Worm (Caenorhabditis elegans) whole organism, late embryonic: ENCODE measurements around the gene ccm-3.

Source experiments
- ceh-19 ChIP-seq: fragments of 200-800 bp; sonication (Bioruptor generic); optimal IDR thresholded peaks from 2 replicates; lab custom pipeline; 2018; ENCODE audit warnings: mild to moderate bottlenecking, missing genetic modification characterization, missing compliant biosample characterization
- ceh-48 ChIP-seq: sonication (generic microtip); optimal IDR thresholded peaks from 2 replicates; lab custom pipeline; 2016; ENCODE audit warnings: missing genetic modification characterization, inconsistent platforms, missing compliant biosample characterization
- elt-4 ChIP-seq: sonication (generic microtip); optimal IDR thresholded peaks from 2 replicates; lab custom pipeline; 2016; ENCODE audit warnings: missing genetic modification characterization, missing compliant biosample characterization
- hlh-15 ChIP-seq: sonication (generic microtip); optimal IDR thresholded peaks from 2 replicates; lab custom pipeline; 2016; ENCODE audit warnings: missing genetic modification characterization, missing compliant biosample characterization
- mec-3 ChIP-seq: sonication (generic microtip); optimal IDR thresholded peaks from 2 replicates; lab custom pipeline; 2016; ENCODE audit warnings: borderline replicate concordance, missing genetic modification characterization, missing compliant biosample characterization
- odd-2 ChIP-seq: sonication (generic microtip); optimal IDR thresholded peaks from 2 replicates; lab custom pipeline; 2017; ENCODE audit warnings: antibody characterized with exemption, mild to moderate bottlenecking, missing genetic modification characterization, missing compliant biosample characterization

DNA sequence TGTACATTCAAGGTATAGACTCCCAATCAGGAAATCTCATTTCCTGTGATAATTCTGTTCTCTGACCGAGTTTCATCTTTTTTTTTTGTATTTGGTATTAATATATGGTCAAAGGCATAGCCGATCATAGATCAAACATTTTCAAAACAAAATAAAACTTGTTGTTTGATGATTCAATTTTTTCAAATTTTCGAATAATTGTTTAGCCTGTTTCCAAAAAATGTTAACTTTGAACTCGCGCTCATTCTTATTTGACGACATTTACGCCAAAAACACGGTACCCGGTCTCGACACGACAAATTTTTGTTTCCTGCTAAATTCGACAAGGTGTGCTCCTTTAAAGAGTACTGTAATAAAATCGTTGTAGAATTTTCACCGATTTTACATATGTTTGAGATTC lies 1.7 kb upstream of the ccm-3 start:
- TF ChIP-seq ceh-19 (GFP tag; lab: Kevin White, UChicago) (no peak), mec-3 (no peak), hlh-15 (no peak), odd-2 (tag; lab: Kevin White, UChicago) (no peak), elt-4 (tag; lab: Kevin White, UChicago) (no peak), ceh-48 (no peak)
